Fruit fly (Drosophila melanogaster) whole organism, prepupa: ENCODE data around the gene Kap3.

Source experiments
- CG10669 ChIP-seq: fragments of 200-800 bp; sonication (Bioruptor generic); optimal IDR thresholded peaks from 3 replicates; lab custom pipeline; 2018; ENCODE audit warnings: missing biosample characterization, mild to moderate bottlenecking, missing genetic modification characterization, moderate library complexity
- CG11294 ChIP-seq: fragments of 200-800 bp; sonication (Bioruptor generic); IDR thresholded peaks from 2 replicates; pipeline ENCODE4 v1.3.6; 2022; ENCODE audit warnings: missing biosample characterization, missing genetic modification characterization
- CG11902 ChIP-seq: fragments of 200-800 bp; sonication (Bioruptor generic); optimal IDR thresholded peaks from 3 replicates; lab custom pipeline; 2016; ENCODE audit warnings: missing biosample characterization, missing genetic modification characterization
- CG3032 ChIP-seq: fragments of 200-800 bp; optimal IDR thresholded peaks from 2 replicates; lab custom pipeline; 2019; ENCODE audit warnings: missing biosample characterization, mild to moderate bottlenecking, missing genetic modification characterization, moderate library complexity
- CG31627 ChIP-seq: fragments of 200-800 bp; sonication (Bioruptor generic); optimal IDR thresholded peaks from 3 replicates; lab custom pipeline; 2016; ENCODE audit warnings: missing biosample characterization, missing genetic modification characterization
- CG32006 ChIP-seq: fragments of 200-800 bp; sonication (Bioruptor generic); optimal IDR thresholded peaks from 3 replicates; lab custom pipeline; 2017; ENCODE audit warnings: missing biosample characterization, mild to moderate bottlenecking, missing genetic modification characterization
- Ets96B ChIP-seq: fragments of 200-800 bp; optimal IDR thresholded peaks from 2 replicates; lab custom pipeline; 2019; ENCODE audit warnings: missing biosample characterization, mild to moderate bottlenecking, missing genetic modification characterization, moderate library complexity
- Hr39 ChIP-seq: fragments of 200-800 bp; sonication (Bioruptor generic); optimal IDR thresholded peaks from 2 replicates; lab custom pipeline; 2016; ENCODE audit warnings: missing biosample characterization, missing genetic modification characterization
- Lpt ChIP-seq: fragments of 200-800 bp; sonication (Bioruptor generic); optimal IDR thresholded peaks from 3 replicates; lab custom pipeline; 2016; ENCODE audit warnings: missing biosample characterization, missing genetic modification characterization
- achi ChIP-seq: fragments of 200-800 bp; sonication (Bioruptor generic); optimal IDR thresholded peaks from 3 replicates; lab custom pipeline; 2016; ENCODE audit warnings: missing biosample characterization, missing genetic modification characterization
- dsx ChIP-seq: fragments of 200-800 bp; optimal IDR thresholded peaks from 3 replicates; lab custom pipeline; 2019; ENCODE audit warnings: missing biosample characterization, mild to moderate bottlenecking, missing genetic modification characterization, moderate library complexity; ENCODE audit not compliant: poor library complexity, severe bottlenecking
- esn ChIP-seq: fragments of 200-800 bp; sonication (Bioruptor generic); optimal IDR thresholded peaks from 2 replicates; lab custom pipeline; 2016; ENCODE audit warnings: missing biosample characterization, mild to moderate bottlenecking, missing genetic modification characterization, moderate library complexity
- ss ChIP-seq, 2 experiments: fragments of 200-800 bp; sonication (Bioruptor generic); optimal IDR thresholded peaks; 2 replicates in 1 of 2; 3 replicates in 1 of 2; lab custom pipeline; 2017 to 2018; ENCODE audit warnings: mild to moderate bottlenecking in 2 of 2, missing biosample characterization in 2 of 2, missing genetic modification characterization in 2 of 2, moderate library complexity in 1 of 2
- vri ChIP-seq: fragments of 200-800 bp; sonication (Bioruptor generic); optimal IDR thresholded peaks from 3 replicates; lab custom pipeline; 2016; ENCODE audit warnings: missing biosample characterization, mild to moderate bottlenecking, missing genetic modification characterization

The Kap3 gene

dm6 chrX:11295412-11296006 lies 44.4 kb downstream of the Kap3 start:
- TF ChIP-seq Ets96B (tag; lab: Kevin White, UChicago), result no peak
- no peak for TF ChIP-seq vri (GFP tag; lab: Kevin White, UChicago)
- TF ChIP-seq CG10669 (GFP tag; lab: Kevin White, UChicago), result no peak
- no peak for TF ChIP-seq CG3032 (tag; lab: Kevin White, UChicago)
- TF ChIP-seq esn, result no peak
- TF ChIP-seq Hr39 (GFP tag; lab: Kevin White, UChicago), result no peak
- no peak for TF ChIP-seq achi

DNA sequence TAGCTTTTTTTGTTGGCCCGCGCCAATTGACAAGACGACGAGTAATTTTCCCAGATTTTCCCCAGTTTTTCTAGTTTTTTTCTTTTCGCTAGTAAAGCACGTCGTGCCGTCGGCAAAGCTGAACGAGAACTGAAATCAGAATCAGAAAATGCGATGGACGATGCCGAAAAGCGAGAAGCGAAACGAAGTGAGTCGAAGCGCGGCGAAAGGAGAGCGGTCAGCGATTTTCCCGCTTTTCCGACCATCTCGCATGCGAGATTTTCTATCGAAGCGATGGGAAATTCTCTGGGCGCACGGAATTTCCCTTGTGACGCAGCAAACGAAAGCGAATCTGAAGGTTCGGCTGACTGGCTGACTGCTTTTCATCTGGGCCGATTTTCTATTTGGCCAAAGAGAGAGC lies 46.3 kb downstream of the Kap3 start:
- TF ChIP-seq dsx (GFP tag; lab: Kevin White, UChicago) (no peak), CG11902 (GFP tag; lab: Kevin White, UChicago) (no peak), CG3032 (tag; lab: Kevin White, UChicago) (no peak), CG31627 (GFP tag; lab: Kevin White, UChicago) (no peak), Lpt (no peak), CG11294 (GFP tag; lab: Robert Waterston, UW) (no peak)

DNA sequence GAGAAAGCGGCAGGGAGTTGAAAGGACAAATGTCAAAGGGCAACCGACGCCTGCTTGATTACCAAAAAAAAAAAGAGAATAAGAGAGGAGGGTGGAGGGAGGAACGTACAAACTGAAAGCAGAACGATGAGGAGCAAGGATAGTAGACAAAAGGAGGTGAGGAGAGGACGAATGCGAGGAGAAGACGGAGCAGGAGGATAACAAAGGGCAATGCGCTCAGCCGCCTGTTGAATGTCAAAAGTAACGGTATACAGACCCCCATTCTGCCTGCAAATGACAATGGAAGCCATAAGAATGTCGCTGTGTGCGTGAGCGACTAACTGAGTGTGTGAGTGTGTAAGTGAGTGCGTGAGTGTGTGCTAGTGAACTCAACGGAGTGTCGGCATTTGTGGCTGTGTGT lies 54.9 kb downstream of the Kap3 start:
- TF ChIP-seq CG32006 (GFP tag; lab: Kevin White, UChicago) (no peak), ss (GFP tag; optimal IDR thresholded peaks at IDR 0.05; lab: Kevin White, UChicago) (no peak), Ets96B (tag; lab: Kevin White, UChicago) (no peak)
